Fruit fly (Drosophila melanogaster) whole organism, embryonic: ENCODE results near the gene lectin-21Cb.

ENCODE experiments used
- C15 ChIP-seq: fragments of 200-800 bp; sonication (Bioruptor generic); IDR thresholded peaks from 3 replicates; pipeline ENCODE4 v1.3.6; 2022; ENCODE audit warnings: missing biosample characterization, missing genetic modification characterization
- CG10274 ChIP-seq: fragments of 200-800 bp; sonication (Bioruptor generic); optimal IDR thresholded peaks from 3 replicates; lab custom pipeline; 2017; ENCODE audit warnings: missing biosample characterization, mild to moderate bottlenecking, missing genetic modification characterization
- CG10543 ChIP-seq: fragments of 200-800 bp; sonication (Bioruptor generic); optimal IDR thresholded peaks from 3 replicates; lab custom pipeline; 2017; ENCODE audit warnings: missing biosample characterization, mild to moderate bottlenecking, missing genetic modification characterization, moderate library complexity
- CG12071 ChIP-seq: fragments of 200-800 bp; sonication (Bioruptor generic); optimal IDR thresholded peaks from 3 replicates; lab custom pipeline; 2018; ENCODE audit warnings: missing biosample characterization, mild to moderate bottlenecking, missing genetic modification characterization
- CG13624 ChIP-seq: fragments of 200-800 bp; sonication (Bioruptor generic); optimal IDR thresholded peaks from 2 replicates; lab custom pipeline; 2016; ENCODE audit warnings: missing biosample characterization, missing genetic modification characterization
- CG14441 ChIP-seq: fragments of 200-800 bp; sonication (Bioruptor generic); IDR thresholded peaks from 2 replicates; pipeline ENCODE4 v1.3.6; 2022; ENCODE audit warnings: missing biosample characterization, missing genetic modification characterization
- CG14965 ChIP-seq: fragments of 200-800 bp; sonication (Bioruptor generic); optimal IDR thresholded peaks from 2 replicates; lab custom pipeline; 2016; ENCODE audit warnings: missing biosample characterization, missing genetic modification characterization, borderline replicate concordance
- CG15011 ChIP-seq: fragments of 200-800 bp; sonication (Bioruptor generic); optimal IDR thresholded peaks from 3 replicates; lab custom pipeline; 2018; ENCODE audit warnings: missing biosample characterization, mild to moderate bottlenecking, missing genetic modification characterization
- CG1647 ChIP-seq: fragments of 200-800 bp; sonication (Bioruptor generic); optimal IDR thresholded peaks from 3 replicates; lab custom pipeline; 2016; ENCODE audit warnings: missing biosample characterization, missing genetic modification characterization
- CG16815 ChIP-seq: fragments of 200-800 bp; sonication (Bioruptor generic); optimal IDR thresholded peaks from 3 replicates; lab custom pipeline; 2017; ENCODE audit warnings: missing biosample characterization, mild to moderate bottlenecking, missing genetic modification characterization
- CG16863 ChIP-seq: fragments of 200-800 bp; sonication (Bioruptor generic); optimal IDR thresholded peaks from 3 replicates; lab custom pipeline; 2016; ENCODE audit warnings: missing biosample characterization, missing genetic modification characterization
- CG17186 ChIP-seq: fragments of 200-800 bp; sonication (Bioruptor generic); optimal IDR thresholded peaks from 3 replicates; lab custom pipeline; 2017; ENCODE audit warnings: missing biosample characterization, missing genetic modification reagents, missing genetic modification characterization
- CG3065 ChIP-seq: fragments of 200-800 bp; sonication (Bioruptor generic); optimal IDR thresholded peaks from 2 replicates; lab custom pipeline; 2016; ENCODE audit warnings: missing biosample characterization, missing genetic modification characterization
- CG34224 ChIP-seq: fragments of 200-800 bp; sonication (Bioruptor generic); IDR thresholded peaks from 3 replicates; pipeline ENCODE4 v1.3.6; 2022; ENCODE audit warnings: missing biosample characterization, missing genetic modification characterization; ENCODE audit not compliant: partially characterized antibody
- CG4282 ChIP-seq: fragments of 200-800 bp; sonication (Bioruptor generic); optimal IDR thresholded peaks from 2 replicates; lab custom pipeline; 2016; ENCODE audit warnings: missing biosample characterization, missing genetic modification characterization
- CG4730 ChIP-seq: fragments of 200-800 bp; sonication (Bioruptor generic); IDR thresholded peaks from 2 replicates; pipeline ENCODE4 v1.3.6; 2022; ENCODE audit warnings: missing biosample characterization, missing genetic modification characterization
- CG6854 ChIP-seq: fragments of 200-800 bp; sonication (Bioruptor generic); optimal IDR thresholded peaks from 3 replicates; lab custom pipeline; 2017; ENCODE audit warnings: missing biosample characterization, mild to moderate bottlenecking, missing genetic modification characterization
- CG8359 ChIP-seq: fragments of 200-800 bp; sonication (Bioruptor generic); optimal IDR thresholded peaks from 2 replicates; lab custom pipeline; 2017; ENCODE audit warnings: missing biosample characterization, mild to moderate bottlenecking, missing genetic modification characterization, borderline replicate concordance
- CG8388 ChIP-seq: fragments of 200-800 bp; sonication (Bioruptor generic); optimal IDR thresholded peaks from 2 replicates; lab custom pipeline; 2019; ENCODE audit warnings: missing biosample characterization, mild to moderate bottlenecking, missing genetic modification characterization, moderate library complexity
- CG9215 ChIP-seq: fragments of 200-800 bp; sonication (Bioruptor generic); IDR thresholded peaks from 2 replicates; pipeline ENCODE4 v1.3.6; 2022; ENCODE audit warnings: missing biosample characterization, missing genetic modification characterization
- CoRest ChIP-seq: fragments of 200-800 bp; sonication (Bioruptor generic); optimal IDR thresholded peaks from 3 replicates; lab custom pipeline; 2018; ENCODE audit warnings: missing biosample characterization, mild to moderate bottlenecking, missing genetic modification characterization, moderate library complexity
- CrebB ChIP-seq: fragments of 200-800 bp; sonication (Bioruptor generic); optimal IDR thresholded peaks from 3 replicates; lab custom pipeline; 2018; ENCODE audit warnings: missing biosample characterization, mild to moderate bottlenecking, missing genetic modification characterization
- Fer1 ChIP-seq: fragments of 200-800 bp; sonication (Bioruptor generic); optimal IDR thresholded peaks from 2 replicates; lab custom pipeline; 2017; ENCODE audit warnings: missing biosample characterization, mild to moderate bottlenecking, missing genetic modification characterization
- Fer3 ChIP-seq: fragments of 200-800 bp; sonication (Bioruptor generic); optimal IDR thresholded peaks from 2 replicates; lab custom pipeline; 2018; ENCODE audit warnings: missing biosample characterization, mild to moderate bottlenecking, missing genetic modification characterization, moderate library complexity
- H15 ChIP-seq: fragments of 200-800 bp; sonication (Bioruptor generic); IDR thresholded peaks from 3 replicates; pipeline ENCODE4 v1.3.6; 2022; ENCODE audit warnings: missing biosample characterization, missing genetic modification characterization
- H2.0 ChIP-seq: fragments of 200-800 bp; sonication (Bioruptor generic); IDR thresholded peaks from 2 replicates; pipeline ENCODE4 v1.3.6; 2022; ENCODE audit warnings: missing biosample characterization, missing genetic modification characterization
- Hr51 ChIP-seq, 2 experiments: fragments of 200-800 bp; sonication (Bioruptor generic); optimal IDR thresholded peaks; 2 replicates in 1 of 2; 3 replicates in 1 of 2; lab custom pipeline; 2016 to 2018; ENCODE audit warnings: missing biosample characterization in 2 of 2, missing genetic modification characterization in 2 of 2, mild to moderate bottlenecking in 1 of 2, moderate library complexity in 1 of 2
- Lhr ChIP-seq: fragments of 200-800 bp; sonication (Bioruptor generic); optimal IDR thresholded peaks from 3 replicates; lab custom pipeline; 2017; ENCODE audit warnings: mild to moderate bottlenecking, missing biosample characterization, missing genetic modification reagents, missing genetic modification characterization
- Mad ChIP-seq: fragments of 200-800 bp; sonication (Bioruptor generic); optimal IDR thresholded peaks from 2 replicates; lab custom pipeline; 2016; ENCODE audit warnings: missing biosample characterization, missing genetic modification characterization
- Med ChIP-seq: fragments of 200-800 bp; sonication (Bioruptor generic); peaks from one replicate; lab custom pipeline; 2016; ENCODE audit warnings: missing biosample characterization, missing genetic modification characterization, mild to moderate bottlenecking, inconsistent platforms, moderate library complexity
- Rfx ChIP-seq: fragments of 200-800 bp; sonication (Bioruptor generic); IDR thresholded peaks from 2 replicates; pipeline ENCODE4 v1.3.6; 2022; ENCODE audit warnings: missing biosample characterization, missing genetic modification characterization
- Vsx1 ChIP-seq: fragments of 200-800 bp; sonication (Bioruptor generic); optimal IDR thresholded peaks from 2 replicates; lab custom pipeline; 2017; ENCODE audit warnings: missing biosample characterization, mild to moderate bottlenecking, missing genetic modification characterization, missing genetic modification reagents
- al ChIP-seq: fragments of 200-800 bp; sonication (Bioruptor generic); IDR thresholded peaks from 2 replicates; pipeline ENCODE4 v1.3.6; 2022; ENCODE audit warnings: missing biosample characterization, missing genetic modification characterization
- ase ChIP-seq: fragments of 200-800 bp; sonication (Bioruptor generic); IDR thresholded peaks from 3 replicates; pipeline ENCODE4 v1.3.6; 2022; ENCODE audit warnings: missing biosample characterization, missing genetic modification characterization
- crc ChIP-seq: fragments of 200-800 bp; sonication (Bioruptor generic); optimal IDR thresholded peaks from 2 replicates; lab custom pipeline; 2016; ENCODE audit warnings: missing biosample characterization, missing genetic modification characterization
- crp ChIP-seq, 2 experiments: fragments of 200-800 bp; sonication (Bioruptor generic); optimal IDR thresholded peaks; 2 replicates in 1 of 2; 3 replicates in 1 of 2; lab custom pipeline; 2017; ENCODE audit warnings: missing biosample characterization in 2 of 2, missing genetic modification characterization in 2 of 2, mild to moderate bottlenecking in 1 of 2, moderate library complexity in 1 of 2
- gcm2 ChIP-seq: fragments of 200-800 bp; sonication (Bioruptor generic); optimal IDR thresholded peaks from 2 replicates; lab custom pipeline; 2016; ENCODE audit warnings: missing biosample characterization, missing genetic modification characterization
- grau ChIP-seq: fragments of 200-800 bp; optimal IDR thresholded peaks from 3 replicates; lab custom pipeline; 2019; ENCODE audit warnings: missing biosample characterization, mild to moderate bottlenecking, missing genetic modification characterization, moderate library complexity
- gt ChIP-seq: fragments of 200-800 bp; sonication (Bioruptor generic); IDR thresholded peaks from 2 replicates; pipeline ENCODE4 v1.3.6; 2022; ENCODE audit warnings: missing biosample characterization, missing genetic modification characterization
- ham ChIP-seq: fragments of 200-800 bp; sonication (Bioruptor generic); IDR thresholded peaks from 2 replicates; pipeline ENCODE4 v1.3.6; 2022; ENCODE audit warnings: missing biosample characterization, missing genetic modification characterization
- maf-S ChIP-seq: fragments of 200-800 bp; sonication (Bioruptor generic); optimal IDR thresholded peaks from 2 replicates; lab custom pipeline; 2016; ENCODE audit warnings: missing biosample characterization, missing genetic modification characterization
- prd ChIP-seq, 3 experiments: fragments of >200 bp in 2 of 3; fragments of 200-800 bp in 1 of 3; sonication (Bioruptor generic) in 1 of 3; optimal IDR thresholded peaks in 2 of 3; IDR thresholded peaks in 1 of 3; 2 replicates in 2 of 3; 3 replicates in 1 of 3; pipeline versions ENCODE4 v1.3.6 to Lab custom; 2017 to 2022; ENCODE audit warnings: missing biosample characterization in 1 of 3, missing genetic modification characterization in 1 of 3
- run ChIP-seq: fragments of 200-800 bp; sonication (Bioruptor generic); optimal IDR thresholded peaks from 3 replicates; lab custom pipeline; 2018; ENCODE audit warnings: missing biosample characterization, mild to moderate bottlenecking, missing genetic modification characterization
- sens ChIP-seq: fragments of 200-800 bp; sonication (Bioruptor generic); peaks from one replicate; lab custom pipeline; 2016; ENCODE audit warnings: missing biosample characterization, missing genetic modification characterization
- sisA ChIP-seq: fragments of 200-800 bp; sonication (Bioruptor generic); IDR thresholded peaks from 2 replicates; pipeline ENCODE4 v1.3.6; 2022; ENCODE audit warnings: missing biosample characterization, missing genetic modification characterization
- slp2 ChIP-seq: fragments of 200-800 bp; sonication (Bioruptor generic); optimal IDR thresholded peaks from 2 replicates; lab custom pipeline; 2016; ENCODE audit warnings: missing biosample characterization, missing genetic modification characterization
- vfl ChIP-seq: fragments of 200-800 bp; sonication (Bioruptor generic); optimal IDR thresholded peaks from 2 replicates; lab custom pipeline; 2016; ENCODE audit warnings: missing biosample characterization, missing genetic modification characterization
- zf30C ChIP-seq: fragments of 200-800 bp; sonication (Bioruptor generic); optimal IDR thresholded peaks from 3 replicates; lab custom pipeline; 2018; ENCODE audit warnings: missing biosample characterization, mild to moderate bottlenecking, missing genetic modification characterization
- zfh2 ChIP-seq: fragments of 200-800 bp; sonication (Bioruptor generic); optimal IDR thresholded peaks from 2 replicates; lab custom pipeline; 2016; ENCODE audit warnings: missing biosample characterization, missing genetic modification characterization

Gene lectin-21Cb

DNA sequence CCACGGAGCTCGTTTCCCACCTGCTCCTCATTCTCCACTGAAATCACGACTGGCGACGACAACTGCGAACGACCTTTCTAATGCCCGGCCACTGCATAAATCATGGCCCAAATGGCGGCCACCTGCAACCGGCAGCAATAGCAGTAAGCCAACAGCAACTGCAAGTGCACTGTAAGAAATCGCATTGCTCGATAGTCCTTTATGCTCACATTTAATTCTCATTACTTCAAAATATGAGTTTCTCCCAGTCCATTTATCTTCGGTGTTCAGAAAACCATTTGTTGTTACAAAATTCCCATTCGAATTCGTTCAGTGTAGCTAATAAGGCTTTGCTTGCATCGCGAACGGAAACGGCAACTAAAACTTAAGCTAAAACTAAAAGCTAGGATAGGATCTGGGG is 16.9 kb downstream of the lectin-21Cb start (continued):
- no peak for TF ChIP-seq CoRest (tag; lab: Kevin White, UChicago)
- TF ChIP-seq Vsx1 = no peak
- 0 out of 3 replicates have a peak, but pooled peaks have one; percentile 35 for TF ChIP-seq H15 (GFP tag; lab: Robert Waterston, UW)
- 0 out of 2 replicates have a peak, but pooled peaks have one; percentile 23 for TF ChIP-seq sisA (GFP tag; lab: Robert Waterston, UW)
- TF ChIP-seq prd (optimal IDR thresholded peaks at IDR 0.05; lab: Kevin White, UChicago) = no peak
- TF ChIP-seq prd (GFP tag; IDR thresholded peaks at IDR 0.05; lab: Robert Waterston, UW) = peak; percentile 30; the same call in 1 of the 3 replicates
- no peak for TF ChIP-seq CG12071 (GFP tag; lab: Kevin White, UChicago)
- TF ChIP-seq Med (GFP tag; lab: Kevin White, UChicago) = peak; percentile 60
- TF ChIP-seq Fer1 (GFP tag; lab: Kevin White, UChicago) = no peak

DNA sequence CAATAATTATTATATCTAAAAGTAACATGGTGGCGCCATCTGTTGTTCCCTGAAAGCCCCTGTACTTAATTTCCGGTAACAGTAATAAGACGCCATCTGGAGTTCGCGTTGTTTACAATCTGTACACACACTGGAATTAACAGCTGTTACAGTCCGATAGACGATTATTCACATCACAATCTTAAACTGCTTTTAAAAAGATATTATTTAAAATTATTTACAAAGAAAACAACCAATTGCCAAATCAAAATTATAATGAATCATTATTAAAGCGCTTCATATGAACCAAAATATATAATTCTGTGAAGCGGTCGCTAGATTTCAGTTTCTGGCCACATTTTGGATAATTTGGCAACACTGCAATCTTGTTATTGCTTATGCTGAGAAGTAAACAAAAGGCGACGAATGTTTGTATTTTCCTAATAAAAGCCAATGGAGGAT is 18.5 kb downstream of the lectin-21Cb start, which contains the start of gene CG13689:
CG13689 (plus strand) TSS at position 375 of the 441 bp plus-strand sequence.
- TF ChIP-seq CG34224 (GFP tag; lab: Robert Waterston, UW) (no peak), CG14441 (0 out of 2 replicates have a peak, but pooled peaks have one; percentile 39), grau (peak; percentile 52), vfl (GFP tag; lab: Kevin White, UChicago) (peak; percentile 7), CG1647 (GFP tag; lab: Kevin White, UChicago) (peak; percentile 9), crp (GFP tag; optimal IDR thresholded peaks at IDR 0.05; lab: Kevin White, UChicago) (peak in 1 of 2 experiments; percentile 53), CG16863 (GFP tag; lab: Kevin White, UChicago) (peak; percentile 27), Mad (GFP tag; lab: Kevin White, UChicago) (peak; percentile 10), CG4282 (GFP tag; lab: Kevin White, UChicago) (no peak), zf30C (GFP tag; lab: Kevin White, UChicago) (no peak), C15 (no peak), CG10543 (GFP tag; lab: Kevin White, UChicago) (no peak), Hr51 (GFP tag; optimal IDR thresholded peaks at IDR 0.05; lab: Kevin White, UChicago) (no peak), Rfx (GFP tag; lab: Robert Waterston, UW) (peak; percentile 79), CG13624 (GFP tag; lab: Kevin White, UChicago) (no peak), CG17186 (GFP tag; lab: Kevin White, UChicago) (no peak), maf-S (GFP tag; lab: Kevin White, UChicago) (no peak), CG3065 (GFP tag; lab: Kevin White, UChicago) (no peak), zfh2 (GFP tag; lab: Kevin White, UChicago) (no peak), CG15011 (GFP tag; lab: Kevin White, UChicago) (no peak), crc (GFP tag; lab: Kevin White, UChicago) (no peak), slp2 (GFP tag; lab: Kevin White, UChicago) (no peak), CG14965 (GFP tag; lab: Kevin White, UChicago) (no peak), run (tag; lab: Kevin White, UChicago) (no peak), CG8359 (GFP tag; lab: Kevin White, UChicago) (no peak), CG9215 (no peak; the same call in 1 of the 2 replicates), Lhr (GFP tag; lab: Kevin White, UChicago) (peak; percentile 78), ham (GFP tag; lab: Robert Waterston, UW) (no peak), Fer3 (peak; percentile 47), CG6854 (no peak), ase (peak; percentile 48; the same call in 1 of the 3 replicates), CG4730 (peak; percentile 19; the same call in 1 of the 2 replicates), CG10274 (GFP tag; lab: Kevin White, UChicago) (no peak), gcm2 (GFP tag; lab: Kevin White, UChicago) (no peak), sens (peak; percentile 92), gt (no peak), CG16815 (peak; percentile 7), H2.0 (GFP tag; lab: Robert Waterston, UW) (0 out of 2 replicates have a peak, but pooled peaks have one; percentile 42), CrebB (tag; lab: Kevin White, UChicago) (no peak), CG8388 (GFP tag; lab: Kevin White, UChicago) (peak; percentile 16), al (GFP tag; lab: Robert Waterston, UW) (no peak)
